Fruit fly (Drosophila melanogaster): Measurements from ENCODE around the gene cbt.

cbt gene

DNA sequence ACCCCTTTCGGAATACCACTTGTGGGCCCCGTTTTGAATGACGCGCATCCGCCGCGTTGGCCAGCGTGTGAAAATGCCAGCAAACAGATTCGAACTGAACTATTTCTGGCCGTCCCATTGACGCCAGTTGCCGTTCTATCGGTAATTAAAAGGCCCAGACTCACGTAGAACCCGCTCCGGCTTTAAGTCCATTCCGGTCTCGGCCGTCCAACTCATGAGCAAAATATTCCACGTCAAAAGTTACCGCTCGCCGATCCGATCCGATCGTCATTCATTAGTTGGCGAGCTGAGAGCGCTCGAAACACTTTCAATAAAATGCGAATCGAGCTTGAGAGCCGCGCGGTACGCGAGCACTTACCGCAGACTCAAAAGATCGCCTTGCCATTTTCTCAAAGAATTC, 45.0 kb downstream of the cbt start:
- TF ChIP-seq psq (optimal IDR thresholded peaks at IDR 0.05) (no peak), EcR (GFP tag; optimal IDR thresholded peaks at IDR 0.05) (no peak), pan (optimal IDR thresholded peaks at IDR 0.05) (no peak), CG8478 (optimal IDR thresholded peaks at IDR 0.05) (no peak), usp (GFP tag; optimal IDR thresholded peaks at IDR 0.05) (no peak), Dll (optimal IDR thresholded peaks at IDR 0.05) (no peak)

dm6 chr2L:432119-432518, 47.4 kb downstream of the cbt start:
- TF ChIP-seq pan (optimal IDR thresholded peaks at IDR 0.05) (no peak), psq (optimal IDR thresholded peaks at IDR 0.05) (no peak), CG8478 (optimal IDR thresholded peaks at IDR 0.05) (no peak), Dll (optimal IDR thresholded peaks at IDR 0.05) (no peak), EcR (GFP tag; optimal IDR thresholded peaks at IDR 0.05) (no peak), usp (GFP tag; optimal IDR thresholded peaks at IDR 0.05) (no peak)

- no peak for TF ChIP-seq CG8478 (optimal IDR thresholded peaks at IDR 0.05)
- TF ChIP-seq Dll (optimal IDR thresholded peaks at IDR 0.05): no peak
- TF ChIP-seq pan (optimal IDR thresholded peaks at IDR 0.05): no peak
- TF ChIP-seq EcR (GFP tag; optimal IDR thresholded peaks at IDR 0.05): no peak
- no peak for TF ChIP-seq usp (GFP tag; optimal IDR thresholded peaks at IDR 0.05)
- no peak for TF ChIP-seq psq (optimal IDR thresholded peaks at IDR 0.05)
Measured at dm6 chr2L:431629-431984, 47.9 kb downstream of the cbt start.

DNA sequence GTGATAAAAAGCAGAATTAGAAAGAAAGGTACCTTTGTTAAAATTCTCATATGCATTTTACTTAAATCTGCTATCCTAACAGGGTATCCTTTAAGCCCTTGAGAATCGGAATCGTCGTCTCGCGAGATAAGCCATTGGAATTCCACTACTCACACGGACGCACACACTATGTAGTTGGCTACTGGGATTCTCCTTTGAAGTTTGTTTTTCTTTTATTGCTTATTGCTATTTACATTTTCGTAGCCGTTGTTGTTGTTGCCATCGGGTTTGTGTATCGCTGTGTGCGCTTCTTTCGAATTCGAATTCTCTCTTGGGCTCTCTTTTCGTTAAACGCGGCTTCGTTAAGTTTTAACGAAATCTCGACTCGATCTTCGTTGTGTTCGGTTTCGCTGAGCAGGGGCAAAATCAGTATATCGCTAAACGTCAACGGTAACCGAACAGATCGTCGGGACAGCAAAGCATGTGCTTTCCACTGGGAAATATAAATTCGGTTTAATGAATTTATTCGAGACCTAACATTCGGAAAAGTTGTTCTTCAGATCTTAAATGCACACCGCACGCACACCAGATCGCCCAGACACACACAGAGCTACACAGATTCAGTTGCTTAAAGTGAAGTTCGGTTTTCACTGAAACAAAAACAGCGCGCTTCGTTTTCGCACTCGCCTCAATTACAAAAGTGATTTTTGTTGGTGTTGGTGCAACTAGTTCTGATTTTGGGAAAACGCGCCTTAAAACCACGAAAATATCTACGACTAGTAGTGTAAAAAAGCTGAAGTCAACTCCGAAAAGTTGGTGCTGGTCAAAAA, 48.5 kb downstream of the cbt start, which contains the start of gene ex:
TSS of gene ex (plus strand) at position 408 of the 809 bp plus-strand sequence.
- TF ChIP-seq usp (GFP tag; optimal IDR thresholded peaks at IDR 0.05) (no peak), Dll (optimal IDR thresholded peaks at IDR 0.05) (no peak), EcR (GFP tag; optimal IDR thresholded peaks at IDR 0.05) (no peak), psq (optimal IDR thresholded peaks at IDR 0.05) (no peak), pan (optimal IDR thresholded peaks at IDR 0.05) (no peak), CG8478 (optimal IDR thresholded peaks at IDR 0.05) (no peak)

dm6 chr2L:429680-430484, 49.6 kb downstream of the cbt start:
- TF ChIP-seq pan (optimal IDR thresholded peaks at IDR 0.05) (peak; percentile 68), EcR (GFP tag; optimal IDR thresholded peaks at IDR 0.05) (no peak), usp (GFP tag; optimal IDR thresholded peaks at IDR 0.05) (no peak)

dm6 chr2L:428380-428989, 51.0 kb downstream of the cbt start:
- no peak for TF ChIP-seq usp (GFP tag; optimal IDR thresholded peaks at IDR 0.05)
- no peak for TF ChIP-seq Dll (optimal IDR thresholded peaks at IDR 0.05)

- TF ChIP-seq usp (GFP tag; optimal IDR thresholded peaks at IDR 0.05) (no peak), pan (optimal IDR thresholded peaks at IDR 0.05) (peak; percentile 40), EcR (GFP tag; optimal IDR thresholded peaks at IDR 0.05) (no peak), CG8478 (optimal IDR thresholded peaks at IDR 0.05) (no peak)
Measured at dm6 chr2L:427338-428234, 51.9 kb downstream of the cbt start.

DNA sequence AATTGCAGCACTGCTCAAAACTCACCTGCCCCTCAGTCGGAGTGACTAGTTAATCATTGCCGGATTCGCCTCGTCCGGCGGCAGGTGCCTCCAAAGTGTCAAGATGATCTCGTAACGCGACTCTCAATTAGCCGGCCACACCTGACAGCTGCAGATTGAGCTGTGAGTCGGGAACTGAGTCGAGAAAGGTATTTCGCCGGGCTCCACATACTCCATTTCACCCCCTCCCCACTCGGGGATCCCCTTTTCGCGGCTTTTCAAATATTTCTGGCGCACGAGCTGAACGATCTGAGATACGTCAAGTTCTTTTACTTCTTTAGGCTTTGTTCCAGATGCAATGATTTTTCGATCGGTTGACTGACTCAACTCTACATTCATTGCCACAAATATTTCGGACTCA, 53.0 kb downstream of the cbt start:
- TF ChIP-seq pan (optimal IDR thresholded peaks at IDR 0.05) (no peak), usp (GFP tag; optimal IDR thresholded peaks at IDR 0.05) (no peak), CG8478 (optimal IDR thresholded peaks at IDR 0.05) (no peak), EcR (GFP tag; optimal IDR thresholded peaks at IDR 0.05) (no peak), Dll (optimal IDR thresholded peaks at IDR 0.05) (no peak), psq (optimal IDR thresholded peaks at IDR 0.05) (no peak)
